Fruit fly (Drosophila melanogaster) whole organism, embryonic: ENCODE results near the gene ana1.
A peak's percentile ranks its signal among the peaks of the same experiment; 100 is the strongest.

ENCODE experiments used
- B-H1 ChIP-seq: fragments of 200-800 bp; sonication (Bioruptor generic); IDR thresholded peaks from 3 replicates; pipeline ENCODE4 v1.3.6; 2022; ENCODE audit warnings: missing biosample characterization, missing genetic modification characterization
- BEAF-32 ChIP-seq: fragments of 200-800 bp; sonication (Bioruptor generic); optimal IDR thresholded peaks from 3 replicates; lab custom pipeline; 2017; ENCODE audit warnings: missing biosample characterization, missing genetic modification characterization, mild to moderate bottlenecking, moderate library complexity, missing genetic modification reagents
- Bgb ChIP-seq: fragments of 200-800 bp; sonication (Bioruptor generic); IDR thresholded peaks from 2 replicates; pipeline ENCODE4 v1.3.6; 2022; ENCODE audit warnings: missing biosample characterization, missing genetic modification characterization; ENCODE audit not compliant: partially characterized antibody
- CG10267 ChIP-seq: fragments of 200-800 bp; sonication (Bioruptor generic); optimal IDR thresholded peaks from 2 replicates; lab custom pipeline; 2018; ENCODE audit warnings: missing biosample characterization, mild to moderate bottlenecking, missing genetic modification characterization, moderate library complexity
- CG10274 ChIP-seq: fragments of 200-800 bp; sonication (Bioruptor generic); optimal IDR thresholded peaks from 3 replicates; lab custom pipeline; 2017; ENCODE audit warnings: missing biosample characterization, mild to moderate bottlenecking, missing genetic modification characterization
- CG10462 ChIP-seq: fragments of 200-800 bp; sonication (Bioruptor generic); optimal IDR thresholded peaks from 2 replicates; lab custom pipeline; 2016; ENCODE audit warnings: missing biosample characterization, missing genetic modification characterization
- CG10543 ChIP-seq: fragments of 200-800 bp; sonication (Bioruptor generic); optimal IDR thresholded peaks from 3 replicates; lab custom pipeline; 2017; ENCODE audit warnings: missing biosample characterization, mild to moderate bottlenecking, missing genetic modification characterization, moderate library complexity
- CG11093 ChIP-seq: fragments of 200-800 bp; sonication (Bioruptor generic); IDR thresholded peaks from 3 replicates; pipeline ENCODE4 v1.3.6; 2022; ENCODE audit warnings: missing biosample characterization, missing genetic modification characterization
- CG11456 ChIP-seq: fragments of 200-800 bp; sonication (Bioruptor generic); IDR thresholded peaks from 3 replicates; pipeline ENCODE4 v1.3.6; 2022; ENCODE audit warnings: missing biosample characterization, missing genetic modification characterization
- CG12769 ChIP-seq: fragments of 200-800 bp; sonication (Bioruptor generic); optimal IDR thresholded peaks from 2 replicates; lab custom pipeline; 2019; ENCODE audit warnings: missing biosample characterization, mild to moderate bottlenecking, missing genetic modification characterization, moderate library complexity
- CG14441 ChIP-seq: fragments of 200-800 bp; sonication (Bioruptor generic); IDR thresholded peaks from 2 replicates; pipeline ENCODE4 v1.3.6; 2022; ENCODE audit warnings: missing biosample characterization, missing genetic modification characterization
- CG1529 ChIP-seq: fragments of 200-800 bp; sonication (Bioruptor generic); optimal IDR thresholded peaks from 3 replicates; lab custom pipeline; 2018; ENCODE audit warnings: missing biosample characterization, missing genetic modification characterization
- CG15514 ChIP-seq: fragments of 200-800 bp; sonication (Bioruptor generic); optimal IDR thresholded peaks from 3 replicates; lab custom pipeline; 2017; ENCODE audit warnings: missing biosample characterization, missing genetic modification characterization, mild to moderate bottlenecking, moderate library complexity, missing genetic modification reagents
- CG1603 ChIP-seq: fragments of 200-800 bp; sonication (Bioruptor generic); optimal IDR thresholded peaks from 2 replicates; lab custom pipeline; 2019; ENCODE audit warnings: missing biosample characterization, mild to moderate bottlenecking, missing genetic modification characterization, moderate library complexity
- CG17829 ChIP-seq: fragments of 200-800 bp; optimal IDR thresholded peaks from 2 replicates; lab custom pipeline; 2019; ENCODE audit warnings: missing biosample characterization, mild to moderate bottlenecking, missing genetic modification characterization, moderate library complexity
- CG3065 ChIP-seq: fragments of 200-800 bp; sonication (Bioruptor generic); optimal IDR thresholded peaks from 2 replicates; lab custom pipeline; 2016; ENCODE audit warnings: missing biosample characterization, missing genetic modification characterization
- CG4854 ChIP-seq: fragments of 200-800 bp; sonication (Bioruptor generic); optimal IDR thresholded peaks from 2 replicates; lab custom pipeline; 2016; ENCODE audit warnings: missing biosample characterization, missing genetic modification characterization, inconsistent platforms
- CG8388 ChIP-seq: fragments of 200-800 bp; sonication (Bioruptor generic); optimal IDR thresholded peaks from 2 replicates; lab custom pipeline; 2019; ENCODE audit warnings: missing biosample characterization, mild to moderate bottlenecking, missing genetic modification characterization, moderate library complexity
- CG9609 ChIP-seq: fragments of 200-800 bp; sonication (Bioruptor generic); optimal IDR thresholded peaks from 3 replicates; lab custom pipeline; 2016; ENCODE audit warnings: missing biosample characterization, missing genetic modification characterization
- CG9932 ChIP-seq: fragments of 200-800 bp; sonication (Bioruptor generic); IDR thresholded peaks from 2 replicates; pipeline ENCODE4 v1.3.6; 2022; ENCODE audit warnings: missing biosample characterization, missing genetic modification characterization
- D19A ChIP-seq: fragments of 200-800 bp; optimal IDR thresholded peaks from 3 replicates; lab custom pipeline; 2019; ENCODE audit warnings: missing biosample characterization, mild to moderate bottlenecking, missing genetic modification characterization, moderate library complexity
- Dbx ChIP-seq: fragments of 200-800 bp; sonication (Bioruptor generic); IDR thresholded peaks from 3 replicates; pipeline ENCODE4 v1.3.6; 2022; ENCODE audit warnings: missing biosample characterization, missing genetic modification characterization
- E2f1 ChIP-seq: fragments of 200-800 bp; sonication (Bioruptor generic); IDR thresholded peaks from 2 replicates; pipeline ENCODE4 v1.3.6; 2022; ENCODE audit warnings: missing biosample characterization, missing genetic modification characterization
- H15 ChIP-seq: fragments of 200-800 bp; sonication (Bioruptor generic); IDR thresholded peaks from 3 replicates; pipeline ENCODE4 v1.3.6; 2022; ENCODE audit warnings: missing biosample characterization, missing genetic modification characterization
- HmgD ChIP-seq: fragments of 200-800 bp; sonication (Bioruptor generic); optimal IDR thresholded peaks from 3 replicates; lab custom pipeline; 2016; ENCODE audit warnings: missing biosample characterization, missing genetic modification characterization
- Med ChIP-seq: fragments of 200-800 bp; sonication (Bioruptor generic); peaks from one replicate; lab custom pipeline; 2016; ENCODE audit warnings: missing biosample characterization, missing genetic modification characterization, mild to moderate bottlenecking, inconsistent platforms, moderate library complexity
- Mrtf ChIP-seq: fragments of 200-800 bp; sonication (Bioruptor generic); IDR thresholded peaks from 3 replicates; pipeline ENCODE4 v1.3.6; 2022; ENCODE audit warnings: missing biosample characterization, missing genetic modification characterization
- NfI ChIP-seq: fragments of 200-800 bp; sonication (Bioruptor generic); optimal IDR thresholded peaks from 3 replicates; lab custom pipeline; 2018; ENCODE audit warnings: missing biosample characterization, mild to moderate bottlenecking, missing genetic modification characterization, moderate library complexity
- Poxn ChIP-seq: fragments of 200-800 bp; sonication (Bioruptor generic); IDR thresholded peaks from 2 replicates; pipeline ENCODE4 v1.3.6; 2022; ENCODE audit warnings: missing biosample characterization, missing genetic modification characterization
- Scr ChIP-seq: fragments of 200-800 bp; sonication (Bioruptor generic); IDR thresholded peaks from 2 replicates; pipeline ENCODE4 v1.3.6; 2022; ENCODE audit warnings: missing biosample characterization, missing genetic modification characterization; ENCODE audit not compliant: partially characterized antibody
- Xrp1 ChIP-seq: fragments of 200-800 bp; sonication (Bioruptor generic); IDR thresholded peaks from 2 replicates; pipeline ENCODE4 v1.3.6; 2022; ENCODE audit warnings: missing biosample characterization, missing genetic modification characterization
- ato ChIP-seq: fragments of 200-800 bp; sonication (Bioruptor generic); IDR thresholded peaks from 2 replicates; pipeline ENCODE4 v1.3.6; 2022; ENCODE audit warnings: missing biosample characterization, missing genetic modification characterization; ENCODE audit not compliant: partially characterized antibody
- chinmo ChIP-seq: fragments of 200-800 bp; sonication (Bioruptor generic); IDR thresholded peaks from 4 replicates; pipeline ENCODE4 v1.3.6; 2022; ENCODE audit warnings: missing biosample characterization, missing genetic modification characterization; ENCODE audit not compliant: partially characterized antibody
- chm ChIP-seq: fragments of 200-800 bp; sonication (Bioruptor generic); IDR thresholded peaks from 2 replicates; pipeline ENCODE4 v1.3.6; 2022; ENCODE audit warnings: missing biosample characterization, missing genetic modification characterization
- dysf ChIP-seq: fragments of 200-800 bp; sonication (Bioruptor generic); IDR thresholded peaks from 3 replicates; pipeline ENCODE4 v1.3.6; 2022; ENCODE audit warnings: missing biosample characterization, missing genetic modification characterization
- ewg ChIP-seq: fragments of 200-800 bp; sonication (Bioruptor generic); optimal IDR thresholded peaks from 3 replicates; lab custom pipeline; 2017; ENCODE audit warnings: mild to moderate bottlenecking, missing biosample characterization, missing genetic modification reagents, missing genetic modification characterization
- ftz-f1 ChIP-seq: fragments of 200-800 bp; sonication (Bioruptor generic); optimal IDR thresholded peaks from 2 replicates; lab custom pipeline; 2016; ENCODE audit warnings: missing biosample characterization, missing genetic modification characterization
- hkb ChIP-seq, 2 experiments: fragments of 200-800 bp in 1 of 2; fragments of >200 bp in 1 of 2; sonication (Bioruptor generic) in 1 of 2; IDR thresholded peaks in 1 of 2; optimal IDR thresholded peaks in 1 of 2; 2 replicates each; pipeline versions ENCODE4 v1.3.6 to Lab custom; 2017 to 2022; ENCODE audit warnings: missing biosample characterization in 1 of 2, missing genetic modification characterization in 1 of 2
- jigr1 ChIP-seq: fragments of 200-800 bp; sonication (Bioruptor generic); IDR thresholded peaks from 3 replicates; pipeline ENCODE4 v1.3.6; 2022; ENCODE audit warnings: missing biosample characterization, missing genetic modification characterization
- onecut ChIP-seq: fragments of 200-800 bp; sonication (Bioruptor generic); IDR thresholded peaks from 2 replicates; pipeline ENCODE4 v1.3.6; 2022; ENCODE audit warnings: missing biosample characterization, missing genetic modification characterization
- org-1 ChIP-seq: fragments of 200-800 bp; sonication (Bioruptor generic); optimal IDR thresholded peaks from 2 replicates; lab custom pipeline; 2017; ENCODE audit warnings: missing biosample characterization, missing genetic modification characterization
- salm ChIP-seq: fragments of 200-800 bp; sonication (Bioruptor generic); optimal IDR thresholded peaks from 2 replicates; lab custom pipeline; 2018; ENCODE audit warnings: missing biosample characterization, mild to moderate bottlenecking, missing genetic modification characterization
- sens ChIP-seq: fragments of 200-800 bp; sonication (Bioruptor generic); peaks from one replicate; lab custom pipeline; 2016; ENCODE audit warnings: missing biosample characterization, missing genetic modification characterization
- ssp ChIP-seq: fragments of 200-800 bp; sonication (Bioruptor generic); IDR thresholded peaks from 2 replicates; pipeline ENCODE4 v1.3.6; 2022; ENCODE audit warnings: missing biosample characterization, missing genetic modification characterization
- stwl ChIP-seq: fragments of 200-800 bp; sonication (Bioruptor generic); optimal IDR thresholded peaks from 3 replicates; lab custom pipeline; 2018; ENCODE audit warnings: missing biosample characterization, mild to moderate bottlenecking, missing genetic modification characterization, moderate library complexity
- vvl ChIP-seq: fragments of 200-800 bp; sonication (Bioruptor generic); IDR thresholded peaks from 2 replicates; pipeline ENCODE4 v1.3.6; 2022; ENCODE audit warnings: missing biosample characterization, missing genetic modification characterization
- zfh1 ChIP-seq: fragments of 200-800 bp; sonication (Bioruptor generic); IDR thresholded peaks from 3 replicates; pipeline ENCODE4 v1.3.6; 2022; ENCODE audit warnings: missing biosample characterization, missing genetic modification characterization

ana1 gene

dm6 chr3R:24521313-24521712, 9.1 kb upstream of the ana1 start:
- TF ChIP-seq Xrp1 (GFP tag; lab: Robert Waterston, UW) (0 out of 2 replicates have a peak, but pooled peaks have one; percentile 8), dysf (0 out of 3 replicates have a peak, but pooled peaks have one; percentile 21), HmgD (GFP tag; lab: Kevin White, UChicago) (no peak), CG10274 (GFP tag; lab: Kevin White, UChicago) (no peak), CG1529 (GFP tag; lab: Kevin White, UChicago) (no peak), NfI (GFP tag; lab: Kevin White, UChicago) (no peak), Dbx (GFP tag; lab: Robert Waterston, UW) (no peak), chinmo (GFP tag; lab: Robert Waterston, UW) (0 out of 4 replicates have a peak, but pooled peaks have one; percentile 24), CG14441 (GFP tag; lab: Robert Waterston, UW) (no peak), CG8388 (peak; percentile 65), sens (GFP tag; lab: Kevin White, UChicago) (peak; percentile 55), B-H1 (GFP tag; lab: Robert Waterston, UW) (no peak), chm (GFP tag; lab: Robert Waterston, UW) (no peak)

- TF ChIP-seq CG10462 (GFP tag; lab: Kevin White, UChicago) (no peak), CG10267 (tag; lab: Kevin White, UChicago) (peak; percentile 36), stwl (peak; percentile 64)
Measured at dm6 chr3R:24523578-24523977, 6.8 kb upstream of the ana1 start, which contains the start of gene CG13622. TSS of gene CG13622 (minus strand) at chr3R:24523678.

- TF ChIP-seq CG12769 (tag; lab: Kevin White, UChicago) (peak; percentile 56), ato (GFP tag; lab: Robert Waterston, UW) (no peak), CG3065 (GFP tag; lab: Kevin White, UChicago) (no peak), Mrtf (GFP tag; lab: Robert Waterston, UW) (no peak), D19A (tag; lab: Kevin White, UChicago) (no peak), zfh1 (GFP tag; lab: Robert Waterston, UW) (no peak), jigr1 (GFP tag; lab: Robert Waterston, UW) (no peak), salm (no peak), ewg (GFP tag; lab: Kevin White, UChicago) (no peak), CG15514 (GFP tag; lab: Kevin White, UChicago) (peak; percentile 51), E2f1 (GFP tag; lab: Robert Waterston, UW) (no peak), Scr (no peak), CG1603 (tag; lab: Kevin White, UChicago) (peak; percentile 16), CG10543 (GFP tag; lab: Kevin White, UChicago) (peak; percentile 19), CG9609 (GFP tag; lab: Kevin White, UChicago) (no peak), CG11456 (GFP tag; lab: Robert Waterston, UW) (no peak), CG9932 (0 out of 2 replicates have a peak, but pooled peaks have one; percentile 17), ssp (GFP tag; lab: Robert Waterston, UW) (no peak), ftz-f1 (GFP tag; lab: Kevin White, UChicago) (no peak), onecut (GFP tag; lab: Robert Waterston, UW) (peak; percentile 46; the same call in 1 of the 2 replicates), CG8388 (no peak), H15 (GFP tag; lab: Robert Waterston, UW) (no peak), BEAF-32 (GFP tag; lab: Kevin White, UChicago) (no peak), Med (peak; percentile 72), org-1 (GFP tag; lab: Kevin White, UChicago) (no peak), vvl (GFP tag; lab: Robert Waterston, UW) (0 out of 2 replicates have a peak, but pooled peaks have one; percentile 27), CG4854 (no peak), Poxn (GFP tag; lab: Robert Waterston, UW) (no peak), CG17829 (no peak), Bgb (GFP tag; lab: Robert Waterston, UW) (peak; percentile 32; the same call in 1 of the 2 replicates), CG11093 (GFP tag; lab: Robert Waterston, UW) (no peak), hkb (optimal IDR thresholded peaks at IDR 0.05; lab: Kevin White, UChicago) (no peak), hkb (GFP tag; IDR thresholded peaks at IDR 0.05; lab: Robert Waterston, UW) (no peak)
Measured at dm6 chr3R:24524426-24524974, 5.9 kb upstream of the ana1 start, which contains the start of gene Jhbp12. TSS of gene Jhbp12 (plus strand) at chr3R:24524794.
